Worm (Caenorhabditis elegans): ENCODE data around the gene lec-7.

lec-7 gene

DNA sequence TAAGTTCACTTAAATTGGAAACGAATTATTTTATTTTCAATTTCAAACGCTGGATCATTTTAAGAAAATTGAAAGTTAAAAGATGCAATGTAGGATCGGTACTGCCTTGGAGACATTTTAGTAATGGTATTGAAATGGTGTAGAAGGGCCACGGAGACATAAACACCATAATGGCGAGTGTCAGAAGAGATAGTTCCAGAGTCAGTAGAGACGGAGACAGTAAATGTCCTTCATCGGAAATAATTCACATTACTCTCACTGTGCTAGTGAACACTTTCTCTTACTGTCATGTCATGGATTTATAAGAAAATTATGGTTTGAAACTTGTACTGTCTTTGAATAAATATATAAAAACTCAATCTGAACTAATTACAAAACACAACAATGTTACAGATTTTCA is 41.2 kb downstream of the lec-7 start:
- TF ChIP-seq ref-1 (GFP tag; conservative IDR thresholded peaks at IDR 0.05): no peak
- no peak for TF ChIP-seq ztf-23 (GFP tag; IDR thresholded peaks at IDR 0.05)
- TF ChIP-seq ztf-29 (GFP tag; IDR thresholded peaks at IDR 0.05): no peak
- no peak for TF ChIP-seq flt-1 (GFP tag; IDR thresholded peaks at IDR 0.05)
- TF ChIP-seq tab-1 (GFP tag; IDR thresholded peaks at IDR 0.05): no peak
- TF ChIP-seq med-1 (GFP tag; optimal IDR thresholded peaks at IDR 0.05; ENCODE audit: insufficient read depth): no peak
- no peak for TF ChIP-seq T22C8.4 (GFP tag; IDR thresholded peaks at IDR 0.05)
- TF ChIP-seq cog-1 (tag; optimal IDR thresholded peaks at IDR 0.05): no peak
- no peak for TF ChIP-seq klf-2 (GFP tag; conservative IDR thresholded peaks at IDR 0.05)

DNA sequence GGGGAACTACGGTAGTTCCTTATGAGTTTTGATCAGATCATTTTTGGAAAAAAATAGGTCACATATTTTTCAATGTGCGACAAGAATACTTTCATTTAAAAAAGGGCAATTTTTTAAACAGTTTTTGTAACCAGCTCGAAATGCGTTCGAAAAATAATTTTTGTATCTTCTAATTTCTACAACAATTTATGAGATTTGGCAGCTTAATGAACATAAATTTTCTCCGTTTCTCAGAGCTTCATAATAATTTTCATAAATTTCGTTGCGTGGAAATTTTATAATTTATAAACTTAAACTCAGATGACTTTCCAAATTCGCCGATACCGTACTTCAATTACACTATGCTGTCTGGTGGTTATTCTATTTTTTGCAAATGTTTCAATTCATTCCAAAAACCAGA is 43.0 kb downstream of the lec-7 start, which contains the start of gene F21G4.3:
Gene F21G4.3, plus strand, starts transcription at position 301 of the 400 bp plus-strand sequence.
- TF ChIP-seq tab-1 (GFP tag; IDR thresholded peaks at IDR 0.05) (no peak), T22C8.4 (GFP tag; IDR thresholded peaks at IDR 0.05) (no peak), klf-2 (GFP tag; conservative IDR thresholded peaks at IDR 0.05) (no peak), med-1 (GFP tag; optimal IDR thresholded peaks at IDR 0.05; ENCODE audit: insufficient read depth) (no peak), cog-1 (tag; optimal IDR thresholded peaks at IDR 0.05) (no peak), ztf-29 (GFP tag; IDR thresholded peaks at IDR 0.05) (no peak), flt-1 (GFP tag; IDR thresholded peaks at IDR 0.05) (no peak), ztf-23 (GFP tag; IDR thresholded peaks at IDR 0.05) (no peak), ref-1 (GFP tag; conservative IDR thresholded peaks at IDR 0.05) (no peak)

DNA sequence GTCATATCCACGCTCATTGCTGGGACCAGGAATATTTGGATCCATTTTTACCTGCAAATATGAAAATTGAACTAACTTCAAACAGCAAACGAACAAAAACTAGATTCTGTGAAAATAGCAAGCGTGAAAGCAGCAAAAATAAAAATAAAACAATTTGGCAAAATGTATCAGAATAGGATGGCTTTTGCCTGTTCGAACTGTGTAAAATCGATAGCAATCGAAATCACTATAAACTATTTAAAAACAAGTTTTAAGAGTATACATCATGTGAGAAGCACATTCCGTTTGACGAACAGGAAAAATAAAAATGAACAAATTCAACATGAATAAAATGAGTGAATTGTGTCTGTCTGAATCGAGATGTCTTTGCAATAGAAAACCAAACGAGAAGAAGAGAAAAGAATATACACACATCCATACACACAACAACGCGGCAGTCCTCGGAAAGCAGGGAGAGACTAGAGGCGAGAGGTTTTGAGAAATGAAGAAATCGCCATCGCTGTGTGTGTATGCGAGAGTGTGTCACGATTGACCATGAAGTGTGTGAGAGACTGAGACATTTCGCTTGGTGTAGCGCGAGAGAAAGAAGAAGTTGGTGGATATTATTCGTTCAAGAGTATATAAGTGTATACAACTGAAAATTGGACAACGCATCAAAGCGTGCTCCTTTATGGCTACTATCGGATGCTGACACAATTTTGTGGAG is 47.7 kb downstream of the lec-7 start, which contains the start of gene phf-34:
Gene phf-34, minus strand, starts transcription at position 51 of the 706 bp plus-strand sequence.
- peak; percentile 71 for TF ChIP-seq cog-1 (tag; optimal IDR thresholded peaks at IDR 0.05)
- TF ChIP-seq ztf-23 (GFP tag; IDR thresholded peaks at IDR 0.05): no peak
